Worm (Caenorhabditis elegans) whole organism, L4/young adult: ENCODE measurements around the gene clec-29.

Source experiments
- dao-5 ChIP-seq: sonication (generic microtip); optimal IDR thresholded peaks from 2 replicates; lab custom pipeline; 2016; ENCODE audit warnings: missing genotype, missing genetic modification characterization, moderate library complexity, missing compliant biosample characterization
- him-1 ChIP-seq: sonication (generic microtip); optimal IDR thresholded peaks from 2 replicates; lab custom pipeline; 2016; ENCODE audit warnings: missing genotype, missing genetic modification reagents, missing genetic modification characterization, missing compliant biosample characterization

- TF ChIP-seq him-1 (tag; lab: Kevin White, UChicago) (no peak), dao-5 (no peak)
Observed at ce11 chrV:16746231-16746990, 7.4 kb upstream of the clec-29 start, which contains the start of gene gyg-2.
